Worm (Caenorhabditis elegans) whole organism, L3 larva: ENCODE results near the gene B0416.3.

ENCODE experiments used
- ZK546.5 ChIP-seq: sonication (generic microtip); optimal IDR thresholded peaks from 2 replicates; lab custom pipeline; 2017; ENCODE audit warnings: missing biosample characterization, missing genetic modification characterization
- aly-2 ChIP-seq: fragments of 150-350 bp; optimal IDR thresholded peaks from 2 replicates; lab custom pipeline; 2014; ENCODE audit warnings: missing biosample characterization, missing genetic modification characterization
- ceh-16 ChIP-seq: sonication (generic microtip); optimal IDR thresholded peaks from 2 replicates; lab custom pipeline; 2017; ENCODE audit warnings: missing biosample characterization, missing genetic modification characterization
- ceh-28 ChIP-seq: fragments of 150-350 bp; optimal IDR thresholded peaks from 2 replicates; lab custom pipeline; 2014; ENCODE audit warnings: missing biosample characterization, missing genetic modification reagents, missing genetic modification characterization
- ceh-82 ChIP-seq: fragments of 150-350 bp; optimal IDR thresholded peaks from 2 replicates; lab custom pipeline; 2014; ENCODE audit warnings: missing biosample characterization, missing genetic modification characterization
- ceh-9 ChIP-seq: sonication (generic microtip); optimal IDR thresholded peaks from 2 replicates; lab custom pipeline; 2018; ENCODE audit warnings: missing biosample characterization, missing genetic modification characterization
- daf-12 ChIP-seq: fragments of 150-350 bp; optimal IDR thresholded peaks from 2 replicates; lab custom pipeline; 2014; ENCODE audit warnings: missing biosample characterization, missing genetic modification reagents, missing genetic modification characterization
- elt-2 ChIP-seq: sonication (generic microtip); optimal IDR thresholded peaks from 2 replicates; lab custom pipeline; 2016; ENCODE audit warnings: missing genetic modification reagents, mild to moderate bottlenecking, missing genetic modification characterization, missing compliant biosample characterization
- elt-3 ChIP-seq, 3 experiments: fragments of 150-350 bp in 1 of 3; sonication (generic microtip) in 2 of 3; optimal IDR thresholded peaks; 2 replicates in 2 of 3; 4 replicates in 1 of 3; lab custom pipeline; 2014 to 2017; ENCODE audit warnings: missing biosample characterization in 3 of 3, missing genetic modification characterization in 3 of 3
- eor-1 ChIP-seq, 2 experiments: fragments of 150-350 bp; optimal IDR thresholded peaks; 2 replicates each; lab custom pipeline; 2014 to 2018; ENCODE audit warnings: missing biosample characterization in 2 of 2, missing genetic modification characterization in 2 of 2
- fkh-2 ChIP-seq: fragments of 150-350 bp; optimal IDR thresholded peaks from 2 replicates; lab custom pipeline; 2014; ENCODE audit warnings: missing biosample characterization, missing genetic modification reagents, missing genetic modification characterization
- fos-1 ChIP-seq: fragments of 150-350 bp; optimal IDR thresholded peaks from 2 replicates; lab custom pipeline; 2014; ENCODE audit warnings: missing biosample characterization, missing genetic modification characterization
- lin-39 ChIP-seq: fragments of 150-350 bp; optimal IDR thresholded peaks from 2 replicates; lab custom pipeline; 2018; ENCODE audit warnings: missing biosample characterization, missing genetic modification reagents, missing genetic modification characterization
- mml-1 ChIP-seq: fragments of 150-350 bp; sonication (generic microtip); optimal IDR thresholded peaks from 3 replicates; lab custom pipeline; 2014; ENCODE audit warnings: missing biosample characterization, missing genetic modification characterization
- nfya-1 ChIP-seq: sonication (generic microtip); optimal IDR thresholded peaks from 2 replicates; lab custom pipeline; 2017; ENCODE audit warnings: missing genetic modification characterization, mild to moderate bottlenecking, missing compliant biosample characterization, antibody characterized with exemption, moderate library complexity; ENCODE audit not compliant: insufficient read depth
- nhr-11 ChIP-seq: fragments of 150-350 bp; optimal IDR thresholded peaks from 2 replicates; lab custom pipeline; 2014; ENCODE audit warnings: missing biosample characterization, missing genetic modification characterization
- nhr-12 ChIP-seq: fragments of 150-350 bp; optimal IDR thresholded peaks from 2 replicates; lab custom pipeline; 2014; ENCODE audit warnings: missing biosample characterization, missing genetic modification characterization
- nhr-23 ChIP-seq: fragments of 150-350 bp; optimal IDR thresholded peaks from 2 replicates; lab custom pipeline; 2014; ENCODE audit warnings: missing biosample characterization, missing genetic modification reagents, missing genetic modification characterization
- nhr-237 ChIP-seq: fragments of 150-350 bp; optimal IDR thresholded peaks from 2 replicates; lab custom pipeline; 2014; ENCODE audit warnings: missing biosample characterization, missing genetic modification characterization
- nhr-25 ChIP-seq: sonication (generic microtip); optimal IDR thresholded peaks from 2 replicates; lab custom pipeline; 2017; ENCODE audit warnings: missing biosample characterization, missing genetic modification characterization
- nhr-28 ChIP-seq: fragments of 150-350 bp; optimal IDR thresholded peaks from 2 replicates; lab custom pipeline; 2014; ENCODE audit warnings: missing biosample characterization, missing genetic modification characterization
- nhr-43 ChIP-seq: sonication (generic microtip); optimal IDR thresholded peaks from 2 replicates; lab custom pipeline; 2016; ENCODE audit warnings: mild to moderate bottlenecking, missing genetic modification characterization, missing compliant biosample characterization; ENCODE audit not compliant: poor library complexity, severe bottlenecking
- nhr-67 ChIP-seq: fragments of 150-350 bp; optimal IDR thresholded peaks from 2 replicates; lab custom pipeline; 2014; ENCODE audit warnings: missing biosample characterization, missing genetic modification characterization
- nhr-76 ChIP-seq: fragments of 150-350 bp; sonication (generic microtip); optimal IDR thresholded peaks from 5 replicates; lab custom pipeline; 2014; ENCODE audit warnings: missing biosample characterization, missing genetic modification characterization
- pha-4 ChIP-seq: fragments of 150-350 bp; optimal IDR thresholded peaks from 2 replicates; lab custom pipeline; 2014; ENCODE audit warnings: missing biosample characterization, missing genetic modification reagents, missing genetic modification characterization
- pqm-1 ChIP-seq: fragments of 150-350 bp; optimal IDR thresholded peaks from 2 replicates; lab custom pipeline; 2017; ENCODE audit warnings: missing biosample characterization, missing genetic modification characterization, inconsistent platforms
- sea-2 ChIP-seq: fragments of 150-350 bp; sonication (generic microtip); optimal IDR thresholded peaks from 4 replicates; lab custom pipeline; 2014; ENCODE audit warnings: missing biosample characterization, missing genetic modification reagents, missing genetic modification characterization
- skn-1 ChIP-seq: fragments of 150-350 bp; optimal IDR thresholded peaks from 2 replicates; lab custom pipeline; 2014; ENCODE audit warnings: missing biosample characterization, missing genetic modification characterization
- unc-39 ChIP-seq: sonication (generic microtip); optimal IDR thresholded peaks from 4 replicates; lab custom pipeline; 2017; ENCODE audit warnings: missing biosample characterization, missing genetic modification characterization
- unc-62 ChIP-seq: fragments of 150-350 bp; sonication (generic microtip); optimal IDR thresholded peaks from 4 replicates; lab custom pipeline; 2014; ENCODE audit warnings: missing biosample characterization, missing genetic modification reagents, missing genetic modification characterization
- zag-1 ChIP-seq: fragments of 150-350 bp; optimal IDR thresholded peaks from 2 replicates; lab custom pipeline; 2014; ENCODE audit warnings: missing biosample characterization, missing genetic modification characterization

Gene B0416.3

DNA sequence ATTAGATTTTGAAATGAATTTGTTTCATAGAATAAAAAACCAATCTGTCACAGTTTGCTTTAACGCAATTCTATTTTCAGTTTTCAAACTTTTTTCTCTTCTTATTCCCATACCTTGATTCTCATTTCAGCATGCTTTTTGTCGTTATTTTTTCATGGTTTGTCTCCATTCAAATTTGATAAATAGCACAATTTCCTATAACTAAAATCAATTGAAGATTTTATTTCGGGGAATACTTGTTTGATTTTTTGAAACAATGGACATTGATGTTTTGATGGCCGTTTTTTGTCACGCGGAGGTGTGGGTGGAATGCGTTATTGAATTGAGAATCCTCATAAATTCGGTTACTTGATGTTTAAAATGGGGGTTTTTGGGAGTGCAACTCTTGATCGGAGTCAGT is 8.4 kb upstream of the B0416.3 start, which contains the start of gene B0416.11:
B0416.11 (minus strand) TSS at position 101 of the 400 bp plus-strand sequence.
- TF ChIP-seq zag-1 = no peak
- TF ChIP-seq nhr-23 (tag; lab: Kevin White, UChicago) = no peak
- TF ChIP-seq fos-1 (tag; lab: Kevin White, UChicago) = no peak
- TF ChIP-seq nfya-1 (tag; lab: Kevin White, UChicago) = no peak
- TF ChIP-seq daf-12 (tag; lab: Kevin White, UChicago) = no peak
- no peak for TF ChIP-seq unc-62
- TF ChIP-seq nhr-12 = no peak
- no peak for TF ChIP-seq lin-39 (tag; lab: Kevin White, UChicago)
- TF ChIP-seq nhr-28 (tag; lab: Kevin White, UChicago) = no peak
- TF ChIP-seq eor-1 (tag; optimal IDR thresholded peaks at IDR 0.05; lab: Kevin White, UChicago) = no peak
- TF ChIP-seq mml-1 (tag; lab: Kevin White, UChicago) = no peak
- TF ChIP-seq, all 47 proteins: peak for 0

DNA sequence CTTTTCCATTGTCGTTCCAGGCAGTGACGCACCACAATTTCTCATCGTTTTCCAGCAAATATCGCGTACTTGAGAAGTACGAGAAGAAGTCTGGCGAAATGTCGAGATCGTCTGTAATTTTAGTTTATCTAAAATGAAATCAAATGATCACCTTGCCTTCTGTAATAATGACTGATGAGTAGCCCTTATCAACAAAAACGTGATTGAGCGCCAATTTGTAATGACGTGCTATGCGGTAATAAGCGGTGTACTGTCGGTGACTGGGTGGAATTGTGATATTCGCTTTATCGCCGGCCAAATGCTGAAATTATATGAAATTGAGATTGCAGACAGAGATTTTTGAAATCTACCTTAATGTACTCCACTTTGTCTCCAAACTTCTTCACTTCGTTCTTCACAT is 4.0 kb downstream of the B0416.3 start:
- TF ChIP-seq pqm-1 (tag; lab: Kevin White, UChicago) = peak; percentile 59
- TF ChIP-seq ceh-9 (tag; lab: Kevin White, UChicago) = no peak
- TF ChIP-seq elt-2 (tag; lab: Kevin White, UChicago) = peak; percentile 71

DNA sequence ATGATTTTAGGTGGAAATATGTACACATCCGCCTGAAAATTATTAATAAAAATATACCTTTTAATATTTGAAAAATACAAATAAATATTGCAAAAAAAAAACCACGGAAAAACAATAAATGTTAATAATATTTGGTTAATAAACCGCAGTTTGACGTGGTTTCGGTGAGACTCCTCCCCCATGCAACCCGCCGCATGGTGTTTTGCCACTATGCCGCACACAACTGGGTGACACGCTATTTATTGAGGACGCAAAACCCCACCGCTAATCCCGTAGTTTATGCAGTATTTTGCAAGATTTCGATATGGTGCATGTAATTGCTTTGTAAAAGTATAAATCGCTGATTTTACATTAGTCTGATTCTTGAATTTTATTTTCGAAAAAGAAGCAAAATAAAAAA is 5.1 kb downstream of the B0416.3 start, which contains the start of gene gly-13:
gly-13 (minus strand) TSS at position 32 of the 400 bp plus-strand sequence.
- TF ChIP-seq nhr-11 (tag; lab: Kevin White, UChicago) = no peak
- TF ChIP-seq unc-39 (tag; lab: Kevin White, UChicago) = no peak
- TF ChIP-seq elt-2 (tag; lab: Kevin White, UChicago) = peak; percentile 19
- TF ChIP-seq ceh-28 (tag; lab: Kevin White, UChicago) = no peak
- TF ChIP-seq sea-2 (GFP tag; lab: Kevin White, UChicago) = no peak
- peak; percentile 19 for TF ChIP-seq nhr-23 (tag; lab: Kevin White, UChicago)
- peak; percentile 8 for TF ChIP-seq nfya-1 (tag; lab: Kevin White, UChicago)
- no peak for TF ChIP-seq elt-3 (tag; optimal IDR thresholded peaks at IDR 0.05; lab: Kevin White, UChicago)

DNA sequence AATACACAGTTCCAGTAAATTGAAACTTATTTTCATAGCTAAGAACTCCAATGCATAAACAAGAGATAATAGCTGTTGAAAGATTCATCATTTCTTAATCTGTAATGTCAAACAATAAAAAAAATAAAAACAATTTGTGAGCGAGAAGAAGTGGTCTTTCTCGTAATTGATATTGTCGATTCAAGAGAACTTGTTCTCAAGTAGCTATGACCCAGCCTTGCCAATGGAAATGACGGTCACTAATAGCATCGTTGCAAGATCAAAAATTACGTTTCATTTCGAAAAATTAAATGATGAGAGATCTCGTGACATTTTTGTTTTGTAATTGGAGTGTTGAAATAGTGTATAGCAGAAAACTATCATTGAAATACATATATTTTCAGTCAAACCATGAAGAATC is 6.4 kb downstream of the B0416.3 start, which contains the start of gene B0416.7:
B0416.7 (minus strand) TSS at position 101 of the 400 bp plus-strand sequence.
- TF ChIP-seq ceh-28 (tag; lab: Kevin White, UChicago) (no peak), nhr-25 (no peak), nhr-43 (tag; lab: Kevin White, UChicago) (no peak), ceh-16 (tag; lab: Kevin White, UChicago) (no peak), ZK546.5 (tag; lab: Kevin White, UChicago) (no peak), aly-2 (tag; lab: Kevin White, UChicago) (no peak), lin-39 (tag; lab: Kevin White, UChicago) (no peak)

DNA sequence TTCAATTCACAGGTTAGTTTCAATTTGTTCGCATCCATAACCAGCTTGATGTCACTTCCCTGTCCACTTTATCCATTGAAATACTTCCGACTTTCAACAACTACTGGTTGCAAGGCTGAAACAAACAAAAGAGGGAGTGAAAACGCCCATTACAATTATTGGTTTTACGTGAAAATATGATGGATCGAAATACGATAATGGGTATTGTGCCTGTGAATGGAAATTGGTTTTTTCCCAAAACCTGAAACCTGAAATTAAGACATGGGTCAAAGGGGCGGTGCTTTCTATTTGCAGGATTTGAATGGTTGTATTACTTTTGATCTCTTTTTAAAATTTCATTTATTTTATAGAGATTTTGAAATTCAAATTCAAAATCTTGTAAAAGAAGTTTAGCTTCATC is 7.4 kb downstream of the B0416.3 start, which contains the start of gene B0416.2:
B0416.2 (plus strand) TSS at position 301 of the 400 bp plus-strand sequence.
- no peak for TF ChIP-seq nhr-237 (tag; lab: Kevin White, UChicago)
- TF ChIP-seq ceh-9 (tag; lab: Kevin White, UChicago) = no peak
- TF ChIP-seq fos-1 (tag; lab: Kevin White, UChicago) = no peak
- TF ChIP-seq skn-1 (tag; lab: Kevin White, UChicago) = no peak
- no peak for TF ChIP-seq unc-62
- TF ChIP-seq ZK546.5 (tag; lab: Kevin White, UChicago) = no peak
- no peak for TF ChIP-seq nhr-67 (tag; lab: Kevin White, UChicago)
- TF ChIP-seq fkh-2 (tag; lab: Kevin White, UChicago) = no peak
- TF ChIP-seq ceh-82 (tag; lab: Kevin White, UChicago) = no peak
- no peak for TF ChIP-seq nhr-76 (tag; lab: Kevin White, UChicago)
- TF ChIP-seq unc-39 (tag; lab: Kevin White, UChicago) = no peak
- no peak for TF ChIP-seq pha-4 (tag; lab: Kevin White, UChicago)

DNA sequence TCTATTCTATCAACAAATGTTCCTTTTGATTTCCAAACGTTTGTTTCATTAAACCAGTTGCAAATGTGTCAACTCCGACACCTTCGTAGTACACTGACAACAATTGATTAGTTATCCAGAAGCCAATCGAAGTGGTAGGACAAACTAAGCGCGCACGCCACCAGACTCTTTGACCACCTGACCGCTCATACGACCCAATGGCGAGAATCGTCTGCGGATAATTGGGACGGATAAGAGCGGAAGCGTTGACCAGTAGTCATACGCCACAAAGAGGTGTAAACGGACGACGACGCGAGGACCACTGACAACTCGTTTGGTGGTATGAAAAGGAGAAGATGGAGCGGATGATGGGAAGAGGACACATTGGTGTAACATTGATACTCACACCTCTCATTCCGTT is 8.9 kb downstream of the B0416.3 start:
- TF ChIP-seq pqm-1 (tag; lab: Kevin White, UChicago) = no peak
- peak; percentile 45 for TF ChIP-seq nfya-1 (tag; lab: Kevin White, UChicago)
- TF ChIP-seq, all 47 proteins: peak for 1
